Fruit fly (Drosophila melanogaster) whole organism, larva: ENCODE measurements around the gene CG8833.

Experiments
- noc ChIP-seq: fragments of 200-800 bp; sonication (Bioruptor generic); optimal IDR thresholded peaks from 3 replicates; lab custom pipeline; 2019; ENCODE audit warnings: missing biosample characterization, mild to moderate bottlenecking, missing genetic modification characterization, moderate library complexity

Gene CG8833

DNA sequence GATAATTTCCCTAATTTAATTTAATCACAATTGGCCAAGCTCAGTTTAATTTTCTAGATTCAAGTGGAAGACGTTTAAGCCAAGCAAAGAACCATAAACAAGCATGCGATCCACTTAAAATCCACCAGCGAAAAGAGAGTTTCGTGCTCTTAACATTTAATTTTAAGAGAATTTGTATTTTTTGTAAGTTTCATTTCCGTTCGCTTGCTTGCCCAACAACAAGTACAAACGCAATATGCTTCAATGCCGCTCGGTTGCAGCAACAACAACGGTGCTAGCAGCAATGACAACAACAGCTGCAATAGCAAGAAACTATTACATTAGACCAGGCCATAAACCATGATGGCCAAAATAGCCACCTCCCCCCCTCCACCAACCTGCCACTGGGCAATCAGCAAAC lies 6.1 kb upstream of the CG8833 start:
- TF ChIP-seq noc (tag; lab: Kevin White, UChicago): no peak

DNA sequence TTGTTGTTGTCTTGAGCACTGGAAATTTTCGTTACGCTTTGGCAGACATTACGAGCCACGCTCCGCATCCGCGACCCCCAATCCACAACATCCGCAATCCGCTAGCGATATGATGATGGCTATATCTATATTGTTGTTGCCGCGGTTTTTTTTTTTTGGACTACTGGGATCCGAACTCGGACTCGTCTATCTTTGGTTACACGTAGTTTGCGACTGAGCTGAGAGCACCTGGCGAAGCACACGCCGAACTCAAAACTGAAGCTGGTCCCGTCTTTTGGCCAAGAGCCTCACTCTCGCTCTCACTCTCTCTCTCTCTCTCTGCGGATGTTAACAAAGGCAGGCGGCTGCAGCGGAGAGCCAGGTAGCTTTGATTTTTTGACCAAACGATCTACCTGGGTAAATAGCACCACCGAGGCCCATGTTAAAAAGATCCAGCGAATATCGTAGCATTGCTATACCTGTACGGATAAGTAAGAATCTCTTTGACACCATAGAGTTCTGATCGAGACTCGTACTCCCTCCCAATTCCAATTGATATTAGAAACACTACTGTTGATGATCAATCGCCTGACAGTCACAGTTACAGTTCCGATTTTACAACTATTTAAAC lies 3.6 kb downstream of the CG8833 start, which contains the start of gene Rgl:
Gene Rgl (minus strand): TSS at position 219 of the 610 bp plus-strand sequence.
- no peak for TF ChIP-seq noc (tag; lab: Kevin White, UChicago)

DNA sequence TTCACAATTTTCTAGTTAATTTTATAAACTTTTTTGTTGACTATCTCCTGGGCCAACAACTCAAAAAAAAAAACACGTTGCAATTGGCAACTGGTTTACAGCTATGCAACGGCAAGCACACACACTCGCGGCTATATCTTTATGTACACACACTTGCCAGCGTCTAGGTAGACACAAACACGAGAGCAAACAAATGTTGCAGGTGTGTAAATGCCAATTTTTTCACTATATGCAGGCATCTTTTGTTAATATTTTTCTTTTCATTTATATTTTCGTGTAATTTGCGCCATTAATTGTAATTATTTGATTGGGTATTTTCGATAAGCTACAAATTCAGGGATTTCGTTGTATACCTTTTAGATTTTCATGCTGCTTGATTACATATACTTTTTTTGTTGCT lies 4.2 kb downstream of the CG8833 start:
- TF ChIP-seq noc (tag; lab: Kevin White, UChicago): no peak

DNA sequence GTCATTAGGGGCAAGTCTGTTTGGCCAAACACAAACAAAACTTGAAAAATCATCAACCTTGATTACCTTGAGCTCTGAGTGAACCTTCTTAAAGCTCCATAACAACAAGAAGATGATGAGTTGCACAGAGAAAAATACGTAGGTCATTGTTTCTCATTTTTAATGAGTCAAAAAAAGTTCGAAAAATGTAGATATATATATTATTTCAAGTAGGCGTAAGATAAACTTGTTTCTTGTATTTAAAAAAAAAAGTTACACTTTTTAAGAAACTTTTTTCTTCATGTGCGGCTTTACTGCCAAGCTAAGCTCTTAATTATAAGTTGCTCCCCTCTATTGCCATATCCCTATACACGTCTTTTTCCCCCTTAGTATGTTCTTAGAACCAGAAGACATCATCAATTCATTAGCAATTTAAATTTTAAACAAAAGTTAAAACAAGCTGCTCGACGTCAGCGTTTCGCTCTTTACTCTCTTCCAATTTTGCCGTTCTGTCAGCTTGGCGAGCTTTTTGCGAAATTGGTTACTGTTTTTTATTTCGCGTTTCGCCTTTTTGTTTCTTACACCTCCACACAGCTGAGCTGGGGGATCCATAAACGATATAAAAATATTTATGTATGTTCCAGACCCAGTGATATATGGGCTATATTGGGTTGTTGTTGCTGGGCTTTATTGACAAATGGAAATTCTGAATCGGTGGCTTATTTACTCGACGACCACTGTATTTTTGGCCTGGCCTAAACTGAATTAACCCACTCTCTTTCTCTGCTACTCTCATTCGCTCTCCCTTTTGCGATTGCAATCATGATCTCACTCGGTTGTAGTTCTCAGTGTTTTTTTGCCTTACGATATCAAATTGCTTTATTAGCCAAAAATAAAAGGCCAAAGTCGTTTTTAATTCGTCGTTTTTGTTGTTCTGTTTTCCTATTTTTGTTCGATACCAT lies 5.2 kb downstream of the CG8833 start:
- peak; percentile 36 for TF ChIP-seq noc (tag; lab: Kevin White, UChicago)

DNA sequence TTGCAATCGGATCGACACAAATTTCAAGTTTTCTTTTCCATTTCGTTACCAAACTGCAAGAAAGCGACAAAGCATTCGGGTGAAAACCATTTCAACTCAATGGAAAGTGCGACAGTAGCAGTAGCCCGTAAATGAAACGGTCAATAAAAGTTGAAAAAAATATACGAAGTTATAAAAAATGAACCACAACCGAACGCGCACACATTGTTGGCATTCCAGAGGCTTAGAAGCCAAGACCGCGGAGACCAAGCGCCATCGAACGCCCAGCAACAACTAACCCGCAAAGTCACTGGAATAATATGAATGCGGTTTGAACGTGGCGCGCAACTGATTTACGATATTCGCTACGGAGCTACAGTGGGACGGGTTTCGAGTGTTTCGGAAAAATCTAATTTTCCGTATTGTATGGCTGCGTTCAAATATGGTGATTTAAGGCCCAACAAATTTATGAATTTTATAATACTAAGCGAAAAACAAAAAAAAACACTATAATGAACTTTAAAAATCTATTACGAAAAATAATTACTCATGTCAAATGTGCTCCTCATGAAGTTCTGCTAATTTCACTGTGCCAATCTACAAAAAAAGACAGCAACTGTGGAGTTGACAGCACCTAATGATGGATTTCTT lies 6.7 kb downstream of the CG8833 start:
- TF ChIP-seq noc (tag; lab: Kevin White, UChicago): peak; percentile 75

DNA sequence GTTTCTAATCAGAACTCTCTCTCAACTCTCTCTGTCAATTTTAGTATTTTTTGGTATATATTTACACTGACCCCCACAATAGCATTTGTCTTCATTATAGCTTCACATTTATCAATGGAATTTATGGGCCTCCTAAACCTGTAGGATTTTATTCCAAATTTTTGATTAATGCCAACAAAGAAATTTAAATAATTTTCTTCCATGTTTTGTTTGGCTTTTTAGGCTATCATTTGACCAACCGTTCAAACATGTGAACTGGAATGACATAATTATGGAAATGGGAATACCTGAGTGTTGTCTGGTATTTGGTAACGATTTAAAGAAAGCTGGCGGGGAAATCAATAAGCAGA lies 8.2 kb downstream of the CG8833 start:
- no peak for TF ChIP-seq noc (tag; lab: Kevin White, UChicago)

DNA sequence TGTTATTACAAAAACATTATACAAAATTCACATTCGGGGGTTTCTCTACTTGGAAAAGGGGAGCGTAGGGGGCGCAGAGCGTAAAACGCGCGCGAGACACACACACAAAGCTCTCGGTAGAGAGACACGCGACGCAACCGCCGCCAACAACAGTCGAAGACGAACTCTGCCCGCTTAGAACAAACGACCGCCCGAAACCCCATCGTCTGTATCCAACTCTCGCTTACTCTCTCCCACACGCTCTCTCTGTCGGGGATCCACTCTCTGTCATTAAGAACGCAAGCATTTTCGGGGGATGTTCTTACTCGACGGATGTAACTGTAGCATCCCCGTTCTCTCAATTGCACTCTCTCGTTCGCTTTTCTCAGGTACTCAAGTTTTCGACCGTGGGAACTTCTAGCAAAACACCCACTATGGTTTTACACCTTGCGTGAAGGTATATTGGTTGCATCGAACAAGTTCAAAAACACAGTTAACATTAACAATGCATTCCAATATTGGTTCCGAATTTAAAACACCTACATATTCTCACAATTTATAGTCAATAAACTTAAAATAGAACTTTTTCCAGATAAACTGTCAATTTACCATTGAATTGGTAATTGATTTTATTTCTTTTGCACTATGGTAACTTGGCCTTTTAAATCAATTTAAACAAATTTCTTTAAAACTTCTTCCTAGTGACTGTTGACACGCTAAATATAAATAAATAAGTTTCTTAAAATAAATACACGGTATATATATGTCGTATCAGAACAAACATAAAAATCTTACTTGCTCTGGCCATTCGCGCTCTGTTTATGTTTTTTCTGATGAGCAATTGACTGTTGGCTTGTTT lies 8.8 kb downstream of the CG8833 start:
- peak; percentile 79 for TF ChIP-seq noc (tag; lab: Kevin White, UChicago)

DNA sequence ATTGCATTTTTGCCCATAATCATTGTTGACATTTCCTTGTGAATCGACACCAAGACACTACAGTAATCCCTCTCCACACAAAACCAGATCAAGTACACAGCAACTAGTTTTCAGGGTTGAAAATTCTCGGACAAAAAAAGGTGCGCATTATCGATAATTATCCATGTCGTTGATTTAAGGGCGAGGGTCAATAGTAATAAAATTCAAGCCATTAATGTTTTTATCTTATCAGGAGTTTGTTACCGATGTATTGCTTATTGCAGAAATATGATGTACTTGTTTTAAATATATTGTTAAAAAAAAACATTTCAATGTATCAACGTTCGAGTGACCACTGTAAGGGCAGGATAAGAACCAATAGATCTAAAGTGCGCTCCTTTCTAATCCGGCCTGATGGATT lies 10.0 kb downstream of the CG8833 start:
- no peak for TF ChIP-seq noc (tag; lab: Kevin White, UChicago)

DNA sequence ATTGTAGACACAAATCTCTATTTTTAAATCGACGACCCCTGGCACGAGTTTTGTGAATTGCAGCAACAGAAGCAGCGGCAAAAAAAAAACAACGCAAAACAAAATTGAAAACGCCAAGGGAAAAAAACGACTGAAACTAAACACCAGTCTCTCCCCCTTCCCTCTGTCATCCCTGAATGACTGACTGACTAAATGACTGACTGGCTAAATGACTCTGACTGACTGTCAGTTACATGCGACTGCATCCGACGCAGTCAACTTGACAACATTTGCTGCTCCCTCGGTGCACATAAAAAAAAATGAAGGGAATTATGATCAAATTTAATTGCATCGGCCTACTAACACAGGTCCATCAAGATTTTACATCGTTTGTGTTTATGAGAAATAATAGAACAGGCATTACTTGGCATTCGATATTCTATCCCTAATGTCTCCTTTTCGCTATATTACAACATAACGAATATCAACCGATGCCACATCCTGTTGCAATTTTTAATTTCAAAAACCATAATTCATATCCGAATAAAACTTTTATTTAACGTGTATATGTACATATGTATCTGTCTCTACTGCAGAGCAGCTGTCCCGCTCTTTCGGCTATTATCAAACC lies 11.1 kb downstream of the CG8833 start:
- TF ChIP-seq noc (tag; lab: Kevin White, UChicago): no peak

DNA sequence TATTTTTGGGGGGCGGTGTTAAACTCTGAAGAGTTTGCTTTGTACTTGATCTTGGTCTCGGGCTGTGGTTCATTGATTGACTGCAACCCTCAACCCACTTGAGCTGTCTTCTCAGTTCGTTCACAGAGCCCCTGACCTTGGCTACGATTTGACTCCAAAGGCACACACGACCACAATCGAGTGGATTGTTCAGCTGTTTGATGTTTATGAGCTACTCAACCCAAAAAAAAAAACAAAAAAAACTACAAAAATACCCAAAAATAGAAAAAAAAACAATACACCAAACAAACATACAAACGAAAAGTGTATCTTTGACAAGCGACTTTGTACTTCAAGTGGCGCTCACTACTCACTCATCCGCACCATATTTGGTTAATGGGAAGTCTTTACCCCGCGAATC lies 14.2 kb downstream of the CG8833 start:
- TF ChIP-seq noc (tag; lab: Kevin White, UChicago): no peak

DNA sequence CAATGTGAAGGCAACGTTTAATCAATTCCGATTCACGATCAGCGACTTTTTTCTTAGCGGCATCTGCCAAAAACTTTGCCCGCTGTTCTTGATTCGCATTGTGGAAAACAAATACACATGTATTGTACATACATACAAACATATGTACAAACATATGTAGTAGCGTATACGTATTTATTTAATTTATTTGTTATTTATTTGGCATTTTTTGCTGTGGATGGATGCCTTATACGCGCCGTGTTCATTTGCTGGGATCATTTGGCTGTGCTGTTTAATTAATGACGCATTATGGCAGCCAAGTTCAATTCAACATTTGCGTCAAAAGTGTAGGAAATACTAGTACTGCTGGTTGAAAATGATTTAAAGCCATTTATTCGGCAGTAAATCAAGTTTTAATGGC lies 16.0 kb downstream of the CG8833 start:
- peak; percentile 58 for TF ChIP-seq noc (tag; lab: Kevin White, UChicago)

DNA sequence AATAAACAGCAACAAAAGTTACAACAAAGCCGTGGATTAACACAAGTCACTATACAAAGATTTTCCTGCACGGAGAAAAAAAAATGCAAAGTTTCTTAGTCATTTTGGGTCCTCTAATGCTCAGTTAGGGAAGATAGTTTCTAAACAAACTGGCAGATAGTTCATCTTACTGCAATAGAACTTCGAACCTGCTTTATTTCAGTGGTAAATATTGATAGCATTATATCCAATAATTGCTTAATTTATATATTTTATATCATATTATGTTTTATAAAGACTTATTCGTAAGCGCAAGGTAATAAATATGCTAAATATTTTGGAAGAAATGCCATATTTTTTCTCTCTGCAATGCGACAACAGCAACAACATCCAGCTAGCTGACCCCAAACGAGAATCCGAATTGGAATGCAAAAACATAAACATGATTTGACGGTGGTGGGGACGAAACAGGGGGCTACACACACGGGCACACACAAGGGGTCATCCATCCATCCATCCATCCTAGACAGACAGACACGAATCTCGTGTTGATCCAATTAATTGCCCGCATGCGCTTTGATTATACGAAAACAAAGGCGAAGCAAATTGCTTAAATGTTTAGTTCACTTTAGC lies 17.0 kb downstream of the CG8833 start:
- TF ChIP-seq noc (tag; lab: Kevin White, UChicago): no peak

DNA sequence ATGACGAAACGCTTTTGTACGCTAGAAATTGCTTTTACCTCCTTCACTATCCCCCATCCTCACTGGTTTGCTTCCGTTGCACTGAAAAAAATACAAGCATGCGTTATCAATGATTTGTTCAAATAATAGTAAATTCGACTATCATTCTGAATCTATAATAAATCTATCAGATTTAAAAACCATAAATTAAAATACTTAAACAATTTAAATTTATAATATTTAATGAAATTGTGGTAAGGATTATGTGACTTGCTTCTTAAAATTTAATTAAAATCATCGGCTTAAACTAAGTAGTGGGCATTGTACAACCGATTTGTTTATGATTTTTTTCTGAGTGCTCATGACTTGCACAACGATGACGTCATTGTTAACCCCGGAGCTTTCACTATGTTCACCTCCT lies 23.3 kb downstream of the CG8833 start:
- peak; percentile 49 for TF ChIP-seq noc (tag; lab: Kevin White, UChicago)

DNA sequence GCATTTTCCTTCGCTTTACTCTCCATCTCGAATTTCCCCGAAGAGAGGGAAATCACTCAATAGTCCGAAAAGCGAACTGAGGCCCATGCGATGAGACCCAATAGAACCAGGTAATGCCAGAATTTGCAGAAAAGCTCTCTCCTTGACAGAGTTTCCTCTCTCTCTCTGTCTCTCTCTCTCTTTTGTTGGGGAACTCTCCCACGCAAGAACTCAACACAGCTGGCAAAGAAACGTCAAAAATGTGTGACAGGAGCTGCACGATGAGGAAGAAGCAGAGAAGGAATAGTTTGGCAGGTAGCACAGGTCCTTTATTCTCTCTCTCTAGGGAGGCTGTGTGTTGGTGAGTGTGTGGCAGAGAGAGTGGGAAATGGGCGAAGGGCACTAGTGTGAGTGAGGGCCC lies 24.4 kb downstream of the CG8833 start:
- TF ChIP-seq noc (tag; lab: Kevin White, UChicago): no peak

DNA sequence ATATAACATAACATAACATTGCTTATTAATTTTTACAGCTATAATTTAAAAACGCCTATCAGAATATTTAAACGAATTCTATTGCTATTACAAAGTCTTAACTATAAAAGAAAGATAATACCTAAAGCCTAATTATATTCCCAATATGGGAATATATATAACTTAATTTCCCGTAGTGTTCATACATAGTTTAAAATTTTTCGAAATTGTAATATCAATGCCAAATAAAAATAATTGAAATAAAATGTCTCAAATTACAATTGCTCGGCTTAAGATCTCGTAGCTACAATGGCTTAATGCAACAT lies 24.8 kb downstream of the CG8833 start:
- no peak for TF ChIP-seq noc (tag; lab: Kevin White, UChicago)
